Worm (Caenorhabditis elegans) whole organism, L3 larva: ENCODE results near the gene cpsf-2.

ENCODE experiments used
- R02D3.7 ChIP-seq: fragments of 150-350 bp; optimal IDR thresholded peaks from 2 replicates; lab custom pipeline; 2014; ENCODE audit warnings: missing biosample characterization, missing genetic modification characterization
- ZK546.5 ChIP-seq: sonication (generic microtip); optimal IDR thresholded peaks from 2 replicates; lab custom pipeline; 2017; ENCODE audit warnings: missing biosample characterization, missing genetic modification characterization
- aly-2 ChIP-seq: fragments of 150-350 bp; optimal IDR thresholded peaks from 2 replicates; lab custom pipeline; 2014; ENCODE audit warnings: missing biosample characterization, missing genetic modification characterization
- ceh-82 ChIP-seq: fragments of 150-350 bp; optimal IDR thresholded peaks from 2 replicates; lab custom pipeline; 2014; ENCODE audit warnings: missing biosample characterization, missing genetic modification characterization
- lin-39 ChIP-seq: fragments of 150-350 bp; optimal IDR thresholded peaks from 2 replicates; lab custom pipeline; 2018; ENCODE audit warnings: missing biosample characterization, missing genetic modification reagents, missing genetic modification characterization
- nhr-12 ChIP-seq: fragments of 150-350 bp; optimal IDR thresholded peaks from 2 replicates; lab custom pipeline; 2014; ENCODE audit warnings: missing biosample characterization, missing genetic modification characterization
- sea-2 ChIP-seq: fragments of 150-350 bp; sonication (generic microtip); optimal IDR thresholded peaks from 4 replicates; lab custom pipeline; 2014; ENCODE audit warnings: missing biosample characterization, missing genetic modification reagents, missing genetic modification characterization
- unc-39 ChIP-seq: sonication (generic microtip); optimal IDR thresholded peaks from 4 replicates; lab custom pipeline; 2017; ENCODE audit warnings: missing biosample characterization, missing genetic modification characterization
- ztf-11 ChIP-seq: fragments of 150-350 bp; optimal IDR thresholded peaks from 2 replicates; lab custom pipeline; 2014; ENCODE audit warnings: missing biosample characterization, missing genetic modification characterization

The cpsf-2 gene

ce11 chrV:7230847-7231246, 51.9 kb downstream of the cpsf-2 start, which contains the start of the genes gei-6 and krr-1 (continued):
- TF ChIP-seq ztf-11 (tag; lab: Kevin White, UChicago) (no peak), sea-2 (no peak)

- TF ChIP-seq lin-39 (tag; lab: Kevin White, UChicago) (no peak), R02D3.7 (tag; lab: Kevin White, UChicago) (no peak), ceh-82 (tag; lab: Kevin White, UChicago) (no peak), aly-2 (tag; lab: Kevin White, UChicago) (no peak), unc-39 (no peak), ZK546.5 (no peak), nhr-12 (no peak)
Observed at ce11 chrV:7231524-7231923, 52.6 kb downstream of the cpsf-2 start.
